5 fruit fly cellular contexts compared by ENCODE assay signal in genomic region chrX:4150989-4151388, dm6.
A peak's percentile ranks its signal among the peaks of the same experiment; 100 is the strongest.
TF ChIP-seq lines count a peak whose summit lies in the region.

No protein-coding gene starts in this region.

- TF ChIP-seq CTCF in whole organism, embryonic (GFP tag; optimal IDR thresholded peaks at IDR 0.05; lab: Kevin White, UChicago), result no peak

TF ChIP-seq in whole organism, adult, 20 proteins besides CTCF, POLR2A, EP300 and RAD21:
- no peak for TF ChIP-seq Crg-1 (GFP tag; optimal IDR thresholded peaks at IDR 0.05; lab: Kevin White, UChicago)
- TF ChIP-seq cnc (optimal IDR thresholded peaks at IDR 0.05; lab: Kevin White, UChicago), result no peak
- TF ChIP-seq tj (GFP tag; optimal IDR thresholded peaks at IDR 0.05; lab: Kevin White, UChicago), result peak; percentile 25
- TF ChIP-seq Mnt (GFP tag; optimal IDR thresholded peaks at IDR 0.05; lab: Kevin White, UChicago), result no peak
- TF ChIP-seq bab1 (GFP tag; optimal IDR thresholded peaks at IDR 0.05; lab: Kevin White, UChicago), result peak; percentile 46
- no peak for TF ChIP-seq CG5204 (GFP tag; optimal IDR thresholded peaks at IDR 0.05; lab: Kevin White, UChicago)
- TF ChIP-seq cic (GFP tag; optimal IDR thresholded peaks at IDR 0.05; lab: Kevin White, UChicago), result no peak
- TF ChIP-seq CG14711 (tag; optimal IDR thresholded peaks at IDR 0.05; lab: Kevin White, UChicago), result no peak

TF ChIP-seq in whole organism, embryonic, 481 proteins besides CTCF, POLR2A, EP300 and RAD21 (continues in another document):
- no peak for TF ChIP-seq mam (GFP tag; optimal IDR thresholded peaks at IDR 0.05; lab: Kevin White, UChicago)
- no peak for TF ChIP-seq pfk (GFP tag; optimal IDR thresholded peaks at IDR 0.05; lab: Kevin White, UChicago)
- TF ChIP-seq sens (GFP tag; lab: Kevin White, UChicago), result peak; percentile 10
- no peak for TF ChIP-seq CG11093 (GFP tag; IDR thresholded peaks at IDR 0.05; lab: Robert Waterston, UW)
- peak; percentile 4 for TF ChIP-seq phol (tag; optimal IDR thresholded peaks at IDR 0.05; lab: Kevin White, UChicago)
- 0 out of 3 replicates have a peak, but pooled peaks have one; percentile 23 for TF ChIP-seq ken (GFP tag; IDR thresholded peaks at IDR 0.05; lab: Robert Waterston, UW)
- TF ChIP-seq CG4854 (GFP tag; optimal IDR thresholded peaks at IDR 0.05; lab: Kevin White, UChicago), result no peak
- no peak for TF ChIP-seq Xbp1 (GFP tag; optimal IDR thresholded peaks at IDR 0.05; lab: Kevin White, UChicago)
- peak; percentile 32; the same call in 1 of the 2 replicates for TF ChIP-seq Xrp1 (GFP tag; IDR thresholded peaks at IDR 0.05; lab: Robert Waterston, UW)
- TF ChIP-seq CG2199 (GFP tag; IDR thresholded peaks at IDR 0.05; lab: Robert Waterston, UW), result no peak
- peak; percentile 35; the same call in 1 of the 2 replicates for TF ChIP-seq CG14441 (GFP tag; IDR thresholded peaks at IDR 0.05; lab: Robert Waterston, UW)
- no peak for TF ChIP-seq shn (GFP tag; optimal IDR thresholded peaks at IDR 0.05; lab: Kevin White, UChicago)
- TF ChIP-seq CG2120 (GFP tag; optimal IDR thresholded peaks at IDR 0.05; lab: Kevin White, UChicago), result peak; percentile 24
- no peak for TF ChIP-seq D19B (GFP tag; optimal IDR thresholded peaks at IDR 0.05; lab: Kevin White, UChicago)
- no peak for TF ChIP-seq CG18476 (GFP tag; optimal IDR thresholded peaks at IDR 0.05; lab: Kevin White, UChicago)
- no peak for TF ChIP-seq Nf-YB (GFP tag; optimal IDR thresholded peaks at IDR 0.05; lab: Kevin White, UChicago)
- peak; percentile 56; the same call in 2 of the 3 replicates for TF ChIP-seq row (GFP tag; IDR thresholded peaks at IDR 0.05; lab: Robert Waterston, UW)
- no peak for TF ChIP-seq CG12299 (tag; optimal IDR thresholded peaks at IDR 0.05; lab: Kevin White, UChicago)
- TF ChIP-seq CG32532 (GFP tag; IDR thresholded peaks at IDR 0.05; lab: Robert Waterston, UW), result 0 out of 2 replicates have a peak, but pooled peaks have one; percentile 7
- no peak for TF ChIP-seq ase (GFP tag; IDR thresholded peaks at IDR 0.05; lab: Robert Waterston, UW)
- no peak for TF ChIP-seq jumu (GFP tag; optimal IDR thresholded peaks at IDR 0.05; lab: Kevin White, UChicago)

TF ChIP-seq in whole organism, prepupa, 60 proteins besides CTCF, POLR2A, EP300 and RAD21 (continues in another document):
- peak; percentile 2 for TF ChIP-seq achi (GFP tag; optimal IDR thresholded peaks at IDR 0.05; lab: Kevin White, UChicago)
- peak; percentile 59 for TF ChIP-seq Hr4 (GFP tag; optimal IDR thresholded peaks at IDR 0.05; lab: Kevin White, UChicago)
- TF ChIP-seq Smox (GFP tag; optimal IDR thresholded peaks at IDR 0.05; lab: Kevin White, UChicago), result peak; percentile 27
- TF ChIP-seq CG3919 (GFP tag; optimal IDR thresholded peaks at IDR 0.05; lab: Kevin White, UChicago), result peak; percentile 2
- TF ChIP-seq Eip93F (GFP tag; optimal IDR thresholded peaks at IDR 0.05; lab: Kevin White, UChicago), result no peak
- no peak for TF ChIP-seq CG9139 (GFP tag; optimal IDR thresholded peaks at IDR 0.05; lab: Kevin White, UChicago)
- TF ChIP-seq Met (GFP tag; optimal IDR thresholded peaks at IDR 0.05; lab: Kevin White, UChicago), result peak; percentile 12
- TF ChIP-seq ss (GFP tag; optimal IDR thresholded peaks at IDR 0.05; lab: Kevin White, UChicago), result no peak
- no peak for TF ChIP-seq vri (GFP tag; optimal IDR thresholded peaks at IDR 0.05; lab: Kevin White, UChicago)
- TF ChIP-seq dac (GFP tag; optimal IDR thresholded peaks at IDR 0.05; lab: Kevin White, UChicago), result peak; percentile 42
- peak; percentile 21 for TF ChIP-seq CG6276 (GFP tag; optimal IDR thresholded peaks at IDR 0.05; lab: Kevin White, UChicago)
- peak; percentile 5 for TF ChIP-seq CG4318 (GFP tag; optimal IDR thresholded peaks at IDR 0.05; lab: Kevin White, UChicago)
- peak; percentile 30 for TF ChIP-seq esn (GFP tag; optimal IDR thresholded peaks at IDR 0.05; lab: Kevin White, UChicago)
- TF ChIP-seq topi (GFP tag; optimal IDR thresholded peaks at IDR 0.05; lab: Kevin White, UChicago), result peak; percentile 25
- peak; percentile 45 for TF ChIP-seq CG31627 (GFP tag; optimal IDR thresholded peaks at IDR 0.05; lab: Kevin White, UChicago)
- peak; percentile 23 for TF ChIP-seq cyc (GFP tag; optimal IDR thresholded peaks at IDR 0.05; lab: Kevin White, UChicago)
- peak; percentile 38 for TF ChIP-seq OdsH (GFP tag; optimal IDR thresholded peaks at IDR 0.05; lab: Kevin White, UChicago)
- TF ChIP-seq CG11294 (GFP tag; IDR thresholded peaks at IDR 0.05; lab: Robert Waterston, UW), result no peak; the same call in 1 of the 2 replicates
- peak; percentile 67 for TF ChIP-seq CG15336 (GFP tag; IDR thresholded peaks at IDR 0.05; lab: Robert Waterston, UW)
- TF ChIP-seq Lpt (GFP tag; optimal IDR thresholded peaks at IDR 0.05; lab: Kevin White, UChicago), result no peak
- TF ChIP-seq Sox102F (GFP tag; optimal IDR thresholded peaks at IDR 0.05; lab: Kevin White, UChicago), result peak; percentile 3
- TF ChIP-seq lz (GFP tag; optimal IDR thresholded peaks at IDR 0.05; lab: Kevin White, UChicago), result peak; percentile 27

TF ChIP-seq in whole organism, pupa, 21 proteins besides CTCF, POLR2A, EP300 and RAD21:
- TF ChIP-seq CG8159 (tag; optimal IDR thresholded peaks at IDR 0.05; lab: Kevin White, UChicago) (peak; percentile 4), CG14655 (GFP tag; optimal IDR thresholded peaks at IDR 0.05; lab: Kevin White, UChicago) (peak; percentile 17), gl (tag; optimal IDR thresholded peaks at IDR 0.05; lab: Kevin White, UChicago) (no peak), CG10348 (GFP tag; IDR thresholded peaks at IDR 0.05; lab: Robert Waterston, UW) (no peak), CG34367 (tag; optimal IDR thresholded peaks at IDR 0.05; lab: Kevin White, UChicago) (no peak), CG13204 (GFP tag; optimal IDR thresholded peaks at IDR 0.05; lab: Kevin White, UChicago) (no peak), rn (GFP tag; IDR thresholded peaks at IDR 0.05; lab: Robert Waterston, UW) (no peak), CG17806 (tag; optimal IDR thresholded peaks at IDR 0.05; lab: Kevin White, UChicago) (no peak), Pif1A (GFP tag; optimal IDR thresholded peaks at IDR 0.05; lab: Kevin White, UChicago) (peak; percentile 19), CG4496 (GFP tag; IDR thresholded peaks at IDR 0.05; lab: Robert Waterston, UW) (0 out of 3 replicates have a peak, but pooled peaks have one; percentile 19), CG9948 (tag; optimal IDR thresholded peaks at IDR 0.05; lab: Kevin White, UChicago) (no peak), CG8301 (tag; optimal IDR thresholded peaks at IDR 0.05; lab: Kevin White, UChicago) (peak; percentile 30), Snoo (tag; optimal IDR thresholded peaks at IDR 0.05; lab: Kevin White, UChicago) (no peak), fd96Ca (GFP tag; IDR thresholded peaks at IDR 0.05; lab: Robert Waterston, UW) (peak; percentile 45; the same call in 1 of the 3 replicates), Pif1B (GFP tag; optimal IDR thresholded peaks at IDR 0.05; lab: Kevin White, UChicago) (no peak), CG12605 (GFP tag; IDR thresholded peaks at IDR 0.05; lab: Robert Waterston, UW) (no peak), CG32121 (GFP tag; IDR thresholded peaks at IDR 0.05; lab: Robert Waterston, UW) (no peak), Ets98B (GFP tag; IDR thresholded peaks at IDR 0.05; lab: Robert Waterston, UW) (peak; percentile 36), CG15710 (tag; optimal IDR thresholded peaks at IDR 0.05; lab: Kevin White, UChicago) (no peak), D1 (tag; optimal IDR thresholded peaks at IDR 0.05; lab: Kevin White, UChicago) (no peak), EcR (GFP tag; optimal IDR thresholded peaks at IDR 0.05; lab: Kevin White, UChicago) (no peak)

TF ChIP-seq in whole organism, wandering third instar larva, 38 proteins besides CTCF, POLR2A, EP300 and RAD21:
- TF ChIP-seq HLH106 (tag; optimal IDR thresholded peaks at IDR 0.05; lab: Kevin White, UChicago) (peak; percentile 11), woc (GFP tag; optimal IDR thresholded peaks at IDR 0.05; lab: Kevin White, UChicago) (no peak), Abd-B (GFP tag; optimal IDR thresholded peaks at IDR 0.05; lab: Kevin White, UChicago) (no peak)
